Fruit fly (Drosophila melanogaster): Measurements from ENCODE around the gene dnc.

Gene dnc

DNA sequence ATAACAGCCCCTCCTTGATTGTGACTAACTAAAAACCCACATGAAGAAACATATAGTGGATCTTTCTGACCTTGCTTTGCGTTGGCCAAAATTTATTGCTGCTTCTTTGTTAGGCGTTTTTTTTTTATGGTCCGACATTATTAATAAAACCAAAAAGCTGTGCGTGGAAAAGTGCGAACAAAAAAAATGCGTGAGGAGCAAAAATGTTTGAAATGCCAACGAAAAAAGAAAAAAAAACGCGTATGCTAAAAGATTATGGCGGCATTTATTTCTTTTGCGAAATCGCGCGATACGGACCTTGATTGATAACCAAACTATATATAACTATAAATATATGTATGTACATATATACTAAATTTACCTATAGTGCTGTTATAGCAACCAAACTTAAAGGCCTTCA lies 189.3 kb downstream of the dnc start:
- no peak for TF ChIP-seq CG17801 (GFP tag; optimal IDR thresholded peaks at IDR 0.05; ENCODE audit: partially characterized antibody)

DNA sequence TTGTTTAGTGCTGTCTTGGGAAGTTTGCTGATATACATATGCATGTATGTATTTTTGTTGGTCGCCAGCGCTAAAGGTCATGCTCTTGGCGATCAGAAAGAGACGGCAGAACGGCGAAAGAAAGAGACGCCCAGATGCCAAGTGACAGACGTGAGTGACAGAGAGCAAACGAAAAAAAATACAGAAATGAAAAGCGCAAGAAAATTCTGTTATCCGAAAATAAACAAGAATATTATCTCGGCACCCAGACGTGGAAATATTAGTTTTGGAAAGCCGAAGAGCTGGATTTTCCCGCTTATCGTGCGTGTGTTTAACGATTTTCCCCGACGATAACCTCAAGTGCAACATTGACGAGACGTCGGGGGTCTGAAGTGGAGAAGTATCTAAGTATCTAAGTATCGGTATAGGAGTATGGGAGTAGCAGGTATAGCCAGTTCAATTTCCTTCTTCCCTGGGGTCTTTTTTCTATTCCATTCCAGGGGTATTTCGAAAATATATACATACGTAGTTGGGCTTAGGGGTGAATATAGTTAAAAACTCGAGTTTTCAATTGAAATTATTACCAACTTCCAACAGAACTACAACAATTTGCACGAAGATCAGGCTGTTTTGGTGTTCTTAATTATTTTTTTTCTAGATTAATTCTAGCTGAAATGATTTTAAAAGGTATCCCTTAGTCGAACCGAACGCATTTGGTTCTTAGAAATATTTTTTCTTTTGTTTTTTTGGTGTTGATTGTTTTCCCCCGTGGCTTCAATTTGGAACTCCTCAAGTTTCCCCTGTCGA lies 190.8 kb downstream of the dnc start:
- no peak for TF ChIP-seq CG17801 (GFP tag; optimal IDR thresholded peaks at IDR 0.05; ENCODE audit: partially characterized antibody)

DNA sequence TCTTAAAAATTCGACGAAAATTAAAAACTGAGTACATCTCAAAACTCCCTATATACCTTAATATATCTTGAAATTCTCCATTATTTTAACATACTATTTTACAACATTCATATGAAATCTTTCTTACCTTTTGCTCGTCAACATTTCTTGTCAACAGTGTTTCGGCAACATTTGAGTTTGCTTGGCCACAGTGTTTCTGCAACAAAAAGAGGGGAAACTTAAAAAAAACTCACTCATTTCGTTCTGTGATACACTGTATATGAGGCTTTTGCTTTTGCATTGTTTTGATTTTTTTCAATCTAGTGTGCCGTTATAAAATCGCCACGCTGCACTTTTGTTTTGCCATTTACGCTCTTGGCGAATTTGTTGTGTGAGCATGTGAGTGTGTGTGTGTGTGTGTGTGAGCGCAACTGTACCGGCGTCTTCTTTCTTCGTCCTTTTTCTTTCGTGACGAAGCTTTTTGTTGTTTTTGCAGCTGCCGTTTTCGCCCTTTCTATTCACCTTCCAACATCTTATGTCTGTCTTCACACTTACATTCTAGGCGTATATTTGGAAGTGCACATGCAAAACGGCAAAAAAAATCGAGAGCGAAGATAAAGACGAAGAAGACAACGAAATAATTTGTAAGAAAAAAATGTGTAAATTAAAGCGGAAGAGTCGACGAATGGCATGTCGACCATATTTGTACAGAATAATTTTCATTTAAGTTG lies 193.2 kb downstream of the dnc start:
- no peak for TF ChIP-seq CG17801 (GFP tag; optimal IDR thresholded peaks at IDR 0.05; ENCODE audit: partially characterized antibody)

DNA sequence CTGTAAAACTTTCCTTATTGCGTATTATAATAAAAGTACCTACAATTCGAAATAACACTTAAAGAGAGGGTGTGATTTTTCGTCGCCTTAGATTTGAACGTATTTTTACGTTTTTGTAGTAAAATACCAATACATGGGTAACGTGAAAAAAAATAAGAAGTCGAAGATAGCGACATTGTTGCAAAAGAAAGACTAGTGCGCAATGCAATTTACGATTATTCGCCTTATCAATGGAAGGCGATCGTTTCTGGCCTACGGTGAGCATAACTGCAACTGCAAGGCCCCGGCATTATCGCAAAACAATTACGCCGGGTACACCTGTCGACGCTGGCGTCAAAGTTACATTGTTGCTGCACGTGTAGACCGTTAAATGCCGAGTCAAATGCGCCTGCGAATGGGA lies 194.2 kb downstream of the dnc start:
- TF ChIP-seq CG17801 (GFP tag; optimal IDR thresholded peaks at IDR 0.05; ENCODE audit: partially characterized antibody) = no peak

DNA sequence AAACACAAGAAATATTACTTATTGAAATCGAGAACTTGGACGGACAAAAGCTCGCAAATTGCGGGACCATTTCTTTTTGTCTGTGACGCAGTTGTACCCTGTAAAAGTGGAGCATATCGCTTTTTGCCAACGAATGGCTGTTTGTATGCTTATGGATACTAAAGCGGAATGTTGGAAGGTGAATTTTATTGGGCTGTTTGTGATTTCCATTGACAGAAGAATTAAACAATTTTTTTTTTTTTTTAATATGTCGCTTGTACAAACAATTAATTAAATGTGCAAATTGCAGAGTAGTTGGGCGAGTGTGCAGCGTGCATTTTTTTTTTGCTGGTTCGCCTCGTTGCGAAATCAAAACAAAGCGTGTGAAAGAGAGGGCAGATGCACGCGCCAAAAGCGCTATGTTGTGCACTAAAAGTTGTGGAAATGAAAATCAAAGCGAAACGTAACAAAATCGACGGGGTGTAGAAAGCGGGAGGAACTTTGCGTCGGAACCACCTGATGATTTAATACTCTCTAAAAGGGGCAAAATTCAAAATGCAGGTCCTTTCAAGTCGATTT lies 195.1 kb downstream of the dnc start:
- TF ChIP-seq CG17801 (GFP tag; optimal IDR thresholded peaks at IDR 0.05; ENCODE audit: partially characterized antibody) = peak; percentile 96

DNA sequence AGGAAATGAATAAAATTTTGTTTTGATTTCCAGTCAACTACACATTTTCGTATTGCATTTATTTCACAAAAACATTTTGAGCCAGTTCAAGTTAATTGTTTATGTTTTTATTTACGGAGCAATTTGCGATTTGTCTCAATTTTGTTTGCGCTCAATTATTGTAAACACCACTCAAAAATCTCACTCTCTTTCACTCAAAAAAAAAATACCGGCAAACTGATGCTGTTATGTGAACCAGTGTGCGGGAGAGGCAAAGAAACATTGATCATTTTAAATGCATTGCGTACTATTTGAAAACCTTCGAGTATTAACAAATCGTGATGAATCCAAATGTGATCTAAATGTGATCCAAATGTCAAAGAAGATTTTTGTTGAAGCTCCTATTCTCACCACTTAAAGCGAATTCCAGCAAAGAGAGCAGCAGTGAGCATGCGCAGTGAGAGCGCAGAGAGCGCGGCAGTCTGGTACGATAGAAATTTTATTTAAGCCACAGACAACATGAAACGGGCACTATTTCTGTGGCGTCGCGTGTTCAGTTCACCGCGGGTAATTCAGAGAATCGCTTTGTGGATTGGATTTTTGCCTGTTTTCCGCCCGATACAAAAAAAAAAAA lies 196.5 kb downstream of the dnc start, which contains the start of gene Myc:
Gene Myc, plus strand, starts transcription at position 504 of the 613 bp plus-strand sequence.
- TF ChIP-seq CG17801 (GFP tag; optimal IDR thresholded peaks at IDR 0.05; ENCODE audit: partially characterized antibody) = peak; percentile 49

DNA sequence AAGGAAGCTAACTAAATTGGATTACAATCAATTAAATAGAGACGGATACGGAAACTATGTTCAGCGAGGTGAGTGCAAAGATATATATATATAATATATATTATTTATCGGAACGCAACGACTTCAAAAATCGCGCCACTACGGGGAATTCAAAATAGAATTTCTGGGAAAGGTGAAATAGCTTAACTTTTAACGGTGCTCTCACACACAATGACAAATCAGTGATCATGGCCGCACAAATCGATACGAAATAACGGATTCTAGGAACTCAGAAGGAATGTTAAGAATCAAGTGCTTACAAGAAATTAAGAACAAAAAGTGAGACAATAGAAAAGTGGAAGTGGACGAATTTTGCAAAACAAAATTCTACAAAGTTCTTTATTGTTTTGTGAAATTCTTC lies 197.4 kb downstream of the dnc start:
- TF ChIP-seq CG17801 (GFP tag; optimal IDR thresholded peaks at IDR 0.05; ENCODE audit: partially characterized antibody) = no peak

DNA sequence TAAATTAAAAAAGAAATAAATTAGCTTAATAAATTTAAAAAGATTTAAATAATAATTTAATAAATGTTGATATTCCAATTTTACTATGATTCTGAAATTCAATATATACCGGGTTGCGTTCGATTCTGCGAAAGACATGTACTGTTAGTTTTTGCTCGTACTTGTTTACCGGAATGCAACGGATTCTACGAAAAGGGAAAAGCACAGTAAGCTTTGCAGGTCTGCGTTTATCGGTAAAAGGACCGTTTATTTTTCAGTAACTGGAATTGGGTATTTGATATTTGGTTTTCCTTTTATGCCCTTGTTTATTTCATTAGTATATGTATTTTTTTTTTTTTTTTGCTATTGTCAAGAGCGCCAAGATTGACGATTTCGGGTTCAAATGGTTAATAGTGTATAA lies 198.0 kb downstream of the dnc start:
- no peak for TF ChIP-seq CG17801 (GFP tag; optimal IDR thresholded peaks at IDR 0.05; ENCODE audit: partially characterized antibody)

DNA sequence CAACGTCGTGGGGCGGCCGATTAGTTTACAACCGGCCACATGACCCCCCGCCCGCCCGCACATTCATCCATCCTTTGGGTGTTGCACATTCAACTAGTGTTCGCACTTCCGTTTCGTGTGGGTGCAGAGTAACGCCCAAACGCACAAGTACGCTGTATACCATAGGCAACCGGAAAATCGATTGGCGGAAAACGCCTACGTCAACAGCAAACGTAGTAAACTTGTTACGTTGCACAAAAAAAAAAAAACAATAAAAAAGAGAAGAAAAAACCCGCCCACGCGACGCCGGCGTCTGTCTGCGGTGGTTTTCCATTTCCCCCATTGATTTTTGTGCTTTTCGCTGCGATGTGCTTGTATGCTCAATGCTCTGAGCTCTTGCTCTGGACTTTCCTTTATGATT lies 200.2 kb downstream of the dnc start:
- no peak for TF ChIP-seq CG17801 (GFP tag; optimal IDR thresholded peaks at IDR 0.05; ENCODE audit: partially characterized antibody)

DNA sequence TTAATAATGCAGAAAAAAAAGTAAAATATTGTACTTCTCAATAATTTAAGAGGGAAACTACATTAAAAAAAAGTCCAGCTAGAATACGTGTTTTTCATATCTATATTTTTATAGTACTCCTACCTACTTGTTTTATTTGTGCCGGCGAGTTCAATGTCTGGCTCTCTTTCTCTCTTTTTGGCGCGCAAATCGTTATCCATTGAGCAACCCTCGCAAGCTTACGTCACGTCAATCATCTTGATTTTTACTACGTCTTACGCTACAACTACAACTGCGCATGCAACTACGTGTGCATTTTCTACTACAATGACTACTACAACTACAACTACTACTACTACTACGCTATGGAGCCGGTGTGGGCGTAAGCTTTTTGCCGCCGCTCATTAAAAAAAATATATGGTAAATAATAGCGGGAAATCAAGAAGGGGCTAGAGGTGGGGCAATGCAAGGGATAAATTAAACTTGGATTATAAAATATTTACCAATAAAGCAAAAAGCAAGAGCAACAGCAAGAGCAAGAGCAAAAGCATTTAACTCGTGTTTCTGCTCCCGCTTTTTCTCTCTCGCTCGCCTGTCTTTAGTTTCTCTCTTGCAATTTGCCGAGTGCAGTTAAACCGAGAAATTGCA lies 201.2 kb downstream of the dnc start:
- TF ChIP-seq CG17801 (GFP tag; optimal IDR thresholded peaks at IDR 0.05; ENCODE audit: partially characterized antibody) = no peak

DNA sequence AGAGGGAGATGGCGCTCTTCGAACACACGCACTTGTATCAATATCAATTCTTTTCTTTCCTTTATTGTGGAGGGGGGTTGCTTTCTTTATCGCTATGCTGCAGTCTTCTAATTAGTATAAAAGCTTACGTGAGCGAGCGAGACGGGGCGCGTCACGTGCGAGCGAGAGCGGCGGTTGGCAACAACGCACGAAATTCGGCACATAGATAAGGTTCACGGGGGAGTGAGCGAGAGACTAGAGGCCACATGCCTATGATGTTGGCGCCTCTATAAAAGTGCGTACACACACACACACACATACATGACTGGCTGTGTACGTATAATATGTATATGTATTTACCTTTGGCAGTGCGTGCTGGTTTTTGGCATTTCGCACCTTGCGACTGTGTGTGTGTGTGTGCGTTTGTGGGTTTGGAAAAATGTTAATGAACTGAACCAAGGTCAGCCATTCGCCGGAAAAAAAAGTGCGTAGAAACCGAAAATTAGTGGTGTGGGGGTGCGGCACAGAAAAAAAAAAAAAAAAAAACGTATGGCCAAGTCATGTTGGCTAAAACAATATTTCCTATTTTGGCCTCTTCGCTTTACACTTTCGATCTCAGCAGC lies 202.4 kb downstream of the dnc start:
- no peak for TF ChIP-seq CG17801 (GFP tag; optimal IDR thresholded peaks at IDR 0.05; ENCODE audit: partially characterized antibody)

DNA sequence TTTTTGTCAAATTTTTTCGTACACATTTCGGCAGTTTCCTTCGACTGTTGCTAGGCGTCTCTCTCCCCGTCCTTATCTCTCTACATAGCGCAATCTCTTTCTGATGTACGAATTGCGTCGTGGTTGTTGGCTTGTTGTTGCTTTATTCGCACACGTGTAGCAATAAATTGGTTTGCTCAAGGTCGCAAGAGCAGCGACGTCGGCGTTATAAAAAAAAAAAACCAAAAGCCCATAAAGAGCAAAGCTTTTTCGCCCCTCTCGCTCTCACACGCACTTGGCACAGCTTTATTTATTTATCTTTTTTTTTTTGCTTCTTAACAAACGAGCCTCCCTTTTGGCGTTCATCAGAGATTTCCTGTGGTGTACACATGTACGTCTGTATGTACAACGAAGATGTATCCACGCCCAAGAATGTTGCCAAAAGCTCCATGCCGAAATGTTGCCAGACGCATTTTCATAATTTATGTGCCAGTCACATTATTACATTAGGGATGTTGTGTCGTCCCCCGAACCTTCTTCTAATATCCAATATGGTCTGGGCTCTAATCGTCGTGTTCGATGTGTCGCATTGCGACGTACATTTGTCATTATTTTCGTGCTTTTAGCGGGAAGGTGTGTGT lies 203.2 kb downstream of the dnc start:
- TF ChIP-seq CG17801 (GFP tag; optimal IDR thresholded peaks at IDR 0.05; ENCODE audit: partially characterized antibody) = no peak

DNA sequence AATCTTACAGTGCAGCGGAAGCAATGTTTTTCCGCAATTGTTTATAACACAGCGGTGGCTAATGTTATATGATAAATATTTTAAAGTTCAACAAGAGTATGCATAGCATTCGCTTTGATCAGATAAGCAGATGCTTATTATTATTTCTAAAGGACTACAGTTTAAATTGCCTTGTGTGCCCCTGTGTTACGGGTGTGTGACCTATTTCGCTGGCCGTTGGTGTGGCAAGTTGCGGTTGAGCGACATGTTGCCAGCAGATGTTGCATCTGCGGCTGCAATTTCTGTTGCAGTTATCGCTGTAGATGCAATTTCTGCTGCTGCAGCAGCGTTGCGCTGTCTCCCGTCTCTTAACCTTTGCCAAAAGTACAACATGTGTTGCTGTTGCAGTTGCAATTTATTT lies 204.0 kb downstream of the dnc start:
- no peak for TF ChIP-seq CG17801 (GFP tag; optimal IDR thresholded peaks at IDR 0.05; ENCODE audit: partially characterized antibody)

DNA sequence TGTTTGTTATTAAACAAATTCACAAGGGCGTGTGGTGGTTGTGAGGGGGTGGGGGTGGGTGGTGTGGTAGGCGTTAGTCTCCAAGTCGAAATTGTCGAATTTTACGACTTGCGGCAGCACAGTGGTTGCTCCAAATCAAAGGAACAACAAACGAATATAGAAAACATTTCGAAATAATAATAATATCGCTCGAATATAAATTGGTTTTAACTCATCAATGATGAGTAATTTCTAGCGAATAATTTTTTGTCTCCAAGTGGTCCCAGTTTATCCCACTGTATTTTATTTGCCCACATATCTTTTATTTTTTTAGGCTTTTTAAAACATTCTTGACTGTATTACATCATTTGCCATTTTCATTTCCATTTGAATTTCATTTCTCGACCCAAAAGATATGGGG lies 204.7 kb downstream of the dnc start:
- no peak for TF ChIP-seq CG17801 (GFP tag; optimal IDR thresholded peaks at IDR 0.05; ENCODE audit: partially characterized antibody)

Measured in ovary, adult (tissue).